Fruit fly (Drosophila melanogaster): ENCODE results near the gene CG31268.
A peak's percentile ranks its signal among the peaks of the same experiment; 100 is the strongest.

The CG31268 gene

dm6 chr3R:17053415-17054177 is 22.0 kb downstream of the CG31268 start, which contains the start of gene Dad:
Dad (plus strand) TSS chr3R:17054007.
- peak; percentile 57 for TF ChIP-seq CG5204 (GFP tag; optimal IDR thresholded peaks at IDR 0.05)
- TF ChIP-seq CG33017 (tag; optimal IDR thresholded peaks at IDR 0.05): no peak
- peak; percentile 60 for TF ChIP-seq tj (GFP tag; optimal IDR thresholded peaks at IDR 0.05)
- peak; percentile 54 for TF ChIP-seq toe (GFP tag; optimal IDR thresholded peaks at IDR 0.05)
- peak; percentile 85 for TF ChIP-seq kay (GFP tag; ENCODE audit: borderline replicate concordance)
- no peak for TF ChIP-seq CG14711 (tag; optimal IDR thresholded peaks at IDR 0.05)
- peak; percentile 71 for TF ChIP-seq ovo (GFP tag; optimal IDR thresholded peaks at IDR 0.05)
- TF ChIP-seq cnc (optimal IDR thresholded peaks at IDR 0.05): no peak
- TF ChIP-seq CG12768 (GFP tag; optimal IDR thresholded peaks at IDR 0.05): peak; percentile 56
- TF ChIP-seq CG11617 (GFP tag; optimal IDR thresholded peaks at IDR 0.05): no peak
- TF ChIP-seq CG7045 (GFP tag; optimal IDR thresholded peaks at IDR 0.05): peak; percentile 5
- peak; percentile 70 for TF ChIP-seq Mnt (GFP tag; optimal IDR thresholded peaks at IDR 0.05)
- peak; percentile 49 for TF ChIP-seq Hr96 (GFP tag; optimal IDR thresholded peaks at IDR 0.05)
- TF ChIP-seq Crg-1 (GFP tag; optimal IDR thresholded peaks at IDR 0.05): peak; percentile 57
- TF ChIP-seq bab1 (GFP tag; optimal IDR thresholded peaks at IDR 0.05): peak; percentile 7
- TF ChIP-seq CG7101 (tag; optimal IDR thresholded peaks at IDR 0.05): peak; percentile 53
- no peak for TF ChIP-seq CG1620 (GFP tag; optimal IDR thresholded peaks at IDR 0.05)
- TF ChIP-seq pad (GFP tag; optimal IDR thresholded peaks at IDR 0.05): peak; percentile 41
- no peak for TF ChIP-seq cic (GFP tag; optimal IDR thresholded peaks at IDR 0.05)
- no peak for TF ChIP-seq Clk (GFP tag; optimal IDR thresholded peaks at IDR 0.05)

- TF ChIP-seq CG33017 (tag; optimal IDR thresholded peaks at IDR 0.05) (no peak), ovo (GFP tag; optimal IDR thresholded peaks at IDR 0.05) (peak; percentile 7), pad (GFP tag; optimal IDR thresholded peaks at IDR 0.05) (peak; percentile 1), tj (GFP tag; optimal IDR thresholded peaks at IDR 0.05) (peak; percentile 37)
These were observed 22.9 kb downstream of the CG31268 start for dm6 chr3R:17054528-17054927.

dm6 chr3R:17056183-17056904 is 24.7 kb downstream of the CG31268 start:
- TF ChIP-seq CG5204 (GFP tag; optimal IDR thresholded peaks at IDR 0.05) (no peak), CG7045 (GFP tag; optimal IDR thresholded peaks at IDR 0.05) (peak; percentile 45), CG12768 (GFP tag; optimal IDR thresholded peaks at IDR 0.05) (peak; percentile 56), CG11617 (GFP tag; optimal IDR thresholded peaks at IDR 0.05) (peak; percentile 39), toe (GFP tag; optimal IDR thresholded peaks at IDR 0.05) (no peak), tj (GFP tag; optimal IDR thresholded peaks at IDR 0.05) (peak; percentile 92), Crg-1 (GFP tag; optimal IDR thresholded peaks at IDR 0.05) (no peak), CG7101 (tag; optimal IDR thresholded peaks at IDR 0.05) (peak; percentile 9), bab1 (GFP tag; optimal IDR thresholded peaks at IDR 0.05) (peak; percentile 22), kay (GFP tag; ENCODE audit: borderline replicate concordance) (peak; percentile 88), pad (GFP tag; optimal IDR thresholded peaks at IDR 0.05) (peak; percentile 42), Mnt (GFP tag; optimal IDR thresholded peaks at IDR 0.05) (peak; percentile 81), cic (GFP tag; optimal IDR thresholded peaks at IDR 0.05) (peak; percentile 87), CG33017 (tag; optimal IDR thresholded peaks at IDR 0.05) (peak; percentile 57), Hr96 (GFP tag; optimal IDR thresholded peaks at IDR 0.05) (no peak), ovo (GFP tag; optimal IDR thresholded peaks at IDR 0.05) (peak; percentile 38), CG1620 (GFP tag; optimal IDR thresholded peaks at IDR 0.05) (no peak)

- TF ChIP-seq CG1620 (GFP tag; optimal IDR thresholded peaks at IDR 0.05) (no peak), cnc (optimal IDR thresholded peaks at IDR 0.05) (no peak), Clk (GFP tag; optimal IDR thresholded peaks at IDR 0.05) (no peak), CG12768 (GFP tag; optimal IDR thresholded peaks at IDR 0.05) (no peak), Hr96 (GFP tag; optimal IDR thresholded peaks at IDR 0.05) (no peak), CG11617 (GFP tag; optimal IDR thresholded peaks at IDR 0.05) (no peak), CG7045 (GFP tag; optimal IDR thresholded peaks at IDR 0.05) (no peak), CG33017 (tag; optimal IDR thresholded peaks at IDR 0.05) (no peak), pad (GFP tag; optimal IDR thresholded peaks at IDR 0.05) (no peak), ovo (GFP tag; optimal IDR thresholded peaks at IDR 0.05) (no peak), kay (GFP tag; ENCODE audit: borderline replicate concordance) (no peak), CG5204 (GFP tag; optimal IDR thresholded peaks at IDR 0.05) (no peak), CG7101 (tag; optimal IDR thresholded peaks at IDR 0.05) (no peak), Mnt (GFP tag; optimal IDR thresholded peaks at IDR 0.05) (no peak), cic (GFP tag; optimal IDR thresholded peaks at IDR 0.05) (no peak), bab1 (GFP tag; optimal IDR thresholded peaks at IDR 0.05) (no peak)
These were observed 25.3 kb downstream of the CG31268 start for dm6 chr3R:17056905-17057251.

dm6 chr3R:17059100-17059810 is 27.7 kb downstream of the CG31268 start:
- TF ChIP-seq Crg-1 (GFP tag; optimal IDR thresholded peaks at IDR 0.05): peak; percentile 28
- peak; percentile 57 for TF ChIP-seq CG12768 (GFP tag; optimal IDR thresholded peaks at IDR 0.05)
- TF ChIP-seq kay (GFP tag; ENCODE audit: borderline replicate concordance): no peak
- no peak for TF ChIP-seq Clk (GFP tag; optimal IDR thresholded peaks at IDR 0.05)
- no peak for TF ChIP-seq bab1 (GFP tag; optimal IDR thresholded peaks at IDR 0.05)
- TF ChIP-seq toe (GFP tag; optimal IDR thresholded peaks at IDR 0.05): peak; percentile 33
- TF ChIP-seq cnc (optimal IDR thresholded peaks at IDR 0.05): no peak
- peak; percentile 58 for TF ChIP-seq cic (GFP tag; optimal IDR thresholded peaks at IDR 0.05)
- TF ChIP-seq CG11617 (GFP tag; optimal IDR thresholded peaks at IDR 0.05): peak; percentile 56
- no peak for TF ChIP-seq Hr96 (GFP tag; optimal IDR thresholded peaks at IDR 0.05)
- peak; percentile 34 for TF ChIP-seq CG7101 (tag; optimal IDR thresholded peaks at IDR 0.05)
- TF ChIP-seq CG33017 (tag; optimal IDR thresholded peaks at IDR 0.05): peak; percentile 4
- TF ChIP-seq CG14711 (tag; optimal IDR thresholded peaks at IDR 0.05): no peak
- TF ChIP-seq Mnt (GFP tag; optimal IDR thresholded peaks at IDR 0.05): peak; percentile 78
- TF ChIP-seq ovo (GFP tag; optimal IDR thresholded peaks at IDR 0.05): no peak
- peak; percentile 1 for TF ChIP-seq pad (GFP tag; optimal IDR thresholded peaks at IDR 0.05)
- no peak for TF ChIP-seq CG1620 (GFP tag; optimal IDR thresholded peaks at IDR 0.05)
- TF ChIP-seq CG5204 (GFP tag; optimal IDR thresholded peaks at IDR 0.05): peak; percentile 52
- TF ChIP-seq CG7045 (GFP tag; optimal IDR thresholded peaks at IDR 0.05): no peak
- peak; percentile 68 for TF ChIP-seq tj (GFP tag; optimal IDR thresholded peaks at IDR 0.05)
